Fruit fly (Drosophila melanogaster): Measurements from ENCODE around the gene CG17726.

dm6 chr3R:11272667-11273066, 46.1 kb downstream of the CG17726 start:
- TF ChIP-seq tin (GFP tag; optimal IDR thresholded peaks at IDR 0.05) (no peak), Trl (optimal IDR thresholded peaks at IDR 0.05) (no peak), Trl (GFP tag; optimal IDR thresholded peaks at IDR 0.05) (no peak), gro (GFP tag; optimal IDR thresholded peaks at IDR 0.05) (no peak), CG17612 (GFP tag; IDR thresholded peaks at IDR 0.05) (no peak), CG31388 (GFP tag; optimal IDR thresholded peaks at IDR 0.05) (no peak), CG13775 (GFP tag; optimal IDR thresholded peaks at IDR 0.05) (no peak)

All from whole organism, embryonic.